Worm (Caenorhabditis elegans) whole organism, late embryonic: ENCODE results near the gene pct-1.

Source experiments
- F13H6.1 ChIP-seq: sonication (generic microtip); optimal IDR thresholded peaks from 2 replicates; lab custom pipeline; 2016; ENCODE audit warnings: missing genetic modification characterization, missing compliant biosample characterization
- ama-1 ChIP-seq: fragments of 150-350 bp; optimal IDR thresholded peaks from 2 replicates; lab custom pipeline; 2014
- sox-2 ChIP-seq: fragments of 200-800 bp; sonication (Bioruptor generic); IDR thresholded peaks from 2 replicates; pipeline ENCODE4 v1.3.6; 2022; ENCODE audit warnings: missing genetic modification reagents, missing genetic modification characterization, missing compliant biosample characterization

DNA sequence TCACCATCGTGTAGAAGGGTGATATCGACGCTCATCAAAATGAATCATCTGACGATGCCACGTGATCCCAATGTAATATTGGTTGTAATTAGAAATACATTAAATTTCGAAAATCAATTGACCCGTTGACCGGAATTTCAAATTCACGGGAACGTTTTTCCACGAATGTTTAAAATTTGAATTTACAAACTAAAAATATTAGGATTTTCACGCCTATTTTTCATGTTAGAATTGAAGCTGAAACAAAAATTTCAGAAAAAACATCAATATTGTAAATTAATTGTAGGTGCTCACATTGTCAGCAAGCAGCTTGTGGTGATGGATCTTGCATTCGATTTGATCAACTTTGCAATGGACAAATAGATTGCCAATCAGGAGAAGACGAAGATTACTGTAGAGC is 34.0 kb downstream of the pct-1 start, which contains the start of gene C07G1.6:
- TF ChIP-seq sox-2 (no peak), ama-1 (lab: Kevin White, UChicago) (no peak), F13H6.1 (tag; lab: Kevin White, UChicago) (no peak)
